Fruit fly (Drosophila melanogaster): ENCODE results near the gene CG2991.

CG2991 gene

DNA sequence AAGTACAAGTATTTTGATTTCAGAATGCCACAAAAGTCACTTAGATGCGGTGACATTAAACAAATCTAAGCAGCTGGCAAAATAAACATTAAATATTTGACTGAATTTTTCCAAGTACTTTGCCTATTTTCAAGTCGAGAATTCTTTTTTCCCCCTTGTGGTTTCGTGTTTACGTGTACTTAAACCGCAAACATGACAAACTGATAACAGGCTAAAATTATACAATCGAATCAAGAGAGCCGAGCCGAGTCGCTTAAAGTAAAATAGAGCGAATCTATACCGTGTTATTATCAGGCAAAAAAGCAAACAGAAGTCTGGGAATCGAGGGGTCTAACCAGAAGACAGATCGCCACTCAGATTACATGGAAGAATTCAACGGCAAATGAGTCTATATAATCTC is 49.2 kb downstream of the CG2991 start (continued):
- no peak for TF ChIP-seq ems (GFP tag; optimal IDR thresholded peaks at IDR 0.05)
- TF ChIP-seq Optix (GFP tag; IDR thresholded peaks at IDR 0.05) = no peak
- TF ChIP-seq CG4282 (GFP tag; optimal IDR thresholded peaks at IDR 0.05) = no peak
- TF ChIP-seq CG11247 (GFP tag; IDR thresholded peaks at IDR 0.05) = no peak
- no peak for TF ChIP-seq Rx (GFP tag; IDR thresholded peaks at IDR 0.05)
- TF ChIP-seq CG11085 (GFP tag; IDR thresholded peaks at IDR 0.05) = no peak
- no peak for TF ChIP-seq E2f1 (GFP tag; IDR thresholded peaks at IDR 0.05)
- TF ChIP-seq Lim3 (GFP tag; IDR thresholded peaks at IDR 0.05) = no peak
- TF ChIP-seq CkIIα-i1 (GFP tag; IDR thresholded peaks at IDR 0.05) = no peak
- no peak for TF ChIP-seq bab2 (GFP tag; optimal IDR thresholded peaks at IDR 0.05)
- TF ChIP-seq emc (GFP tag; optimal IDR thresholded peaks at IDR 0.05) = no peak
- no peak for TF ChIP-seq CG11093 (GFP tag; IDR thresholded peaks at IDR 0.05)
- no peak for TF ChIP-seq Kr (GFP tag; optimal IDR thresholded peaks at IDR 0.05)
- no peak for TF ChIP-seq CG6791 (GFP tag; IDR thresholded peaks at IDR 0.05; ENCODE audit: partially characterized antibody)
- TF ChIP-seq CG17186 (GFP tag; optimal IDR thresholded peaks at IDR 0.05) = no peak
- TF ChIP-seq ranshi (GFP tag; IDR thresholded peaks at IDR 0.05) = no peak; the same call in 1 of the 2 replicates
- peak; percentile 54 for TF ChIP-seq Asciz (GFP tag; optimal IDR thresholded peaks at IDR 0.05)
- no peak for TF ChIP-seq vnd (GFP tag; IDR thresholded peaks at IDR 0.05; ENCODE audit: partially characterized antibody)
- peak; percentile 3 for TF ChIP-seq CG2712 (tag; optimal IDR thresholded peaks at IDR 0.05)
- no peak for TF ChIP-seq tgo (GFP tag; IDR thresholded peaks at IDR 0.05)
- TF ChIP-seq CG7928 (GFP tag; optimal IDR thresholded peaks at IDR 0.05) = no peak
- TF ChIP-seq h (optimal IDR thresholded peaks at IDR 0.05) = no peak
- no peak for TF ChIP-seq sna (GFP tag; IDR thresholded peaks at IDR 0.05; ENCODE audit: partially characterized antibody)
- TF ChIP-seq CG4360 (GFP tag; IDR thresholded peaks at IDR 0.05) = peak; percentile 18; the same call in 1 of the 2 replicates
- peak; percentile 11 for TF ChIP-seq CG4707 (GFP tag; optimal IDR thresholded peaks at IDR 0.05)
- TF ChIP-seq HLHmδ (GFP tag; optimal IDR thresholded peaks at IDR 0.05) = no peak
- no peak for TF ChIP-seq NC2α (GFP tag; optimal IDR thresholded peaks at IDR 0.05)
- no peak for TF ChIP-seq insv (GFP tag; optimal IDR thresholded peaks at IDR 0.05)
- TF ChIP-seq CG6813 (GFP tag; optimal IDR thresholded peaks at IDR 0.05) = peak; percentile 62
- TF ChIP-seq CG13296 (GFP tag; optimal IDR thresholded peaks at IDR 0.05) = peak; percentile 9
- no peak for TF ChIP-seq aop (GFP tag; IDR thresholded peaks at IDR 0.05)
- TF ChIP-seq danr (GFP tag; IDR thresholded peaks at IDR 0.05) = no peak
- no peak for TF ChIP-seq CG2120 (GFP tag; optimal IDR thresholded peaks at IDR 0.05)
- no peak for TF ChIP-seq pnt (GFP tag; optimal IDR thresholded peaks at IDR 0.05)
- no peak for TF ChIP-seq az2 (GFP tag; optimal IDR thresholded peaks at IDR 0.05)
- TF ChIP-seq CG9932 (GFP tag; IDR thresholded peaks at IDR 0.05) = no peak
- TF ChIP-seq CG10147 (GFP tag; optimal IDR thresholded peaks at IDR 0.05) = no peak
- no peak for TF ChIP-seq fru (optimal IDR thresholded peaks at IDR 0.05)
- no peak for TF ChIP-seq CG32767 (GFP tag; IDR thresholded peaks at IDR 0.05)
- no peak for TF ChIP-seq onecut (GFP tag; IDR thresholded peaks at IDR 0.05)
- TF ChIP-seq Lpt (GFP tag; optimal IDR thresholded peaks at IDR 0.05) = no peak
- TF ChIP-seq gcm (GFP tag; optimal IDR thresholded peaks at IDR 0.05) = no peak
- no peak for TF ChIP-seq sd (tag; optimal IDR thresholded peaks at IDR 0.05)
- TF ChIP-seq tap (tag; optimal IDR thresholded peaks at IDR 0.05) = no peak
- TF ChIP-seq twi (tag; optimal IDR thresholded peaks at IDR 0.05) = no peak
- no peak for TF ChIP-seq CG14965 (GFP tag; optimal IDR thresholded peaks at IDR 0.05; ENCODE audit: borderline replicate concordance)
- no peak for TF ChIP-seq cad (GFP tag; optimal IDR thresholded peaks at IDR 0.05)
- TF ChIP-seq al (GFP tag; IDR thresholded peaks at IDR 0.05) = no peak
- TF ChIP-seq hbn (GFP tag; IDR thresholded peaks at IDR 0.05; ENCODE audit: partially characterized antibody) = no peak
- peak; percentile 50 for TF ChIP-seq exex (tag; optimal IDR thresholded peaks at IDR 0.05)
- no peak for TF ChIP-seq Dp (GFP tag; optimal IDR thresholded peaks at IDR 0.05)
- TF ChIP-seq CG3726 (GFP tag; IDR thresholded peaks at IDR 0.05) = no peak
- TF ChIP-seq gsb (GFP tag; IDR thresholded peaks at IDR 0.05) = no peak

Measured in whole organism, embryonic.